Worm (Caenorhabditis elegans) whole organism, late embryonic: ENCODE measurements around the gene fbxl-5.

Source experiments
- ama-1 ChIP-seq: fragments of 150-350 bp; optimal IDR thresholded peaks from 2 replicates; lab custom pipeline; 2014
- ceh-34 ChIP-seq: sonication (generic microtip); optimal IDR thresholded peaks from 2 replicates; lab custom pipeline; 2016; ENCODE audit warnings: mild to moderate bottlenecking, missing genetic modification characterization, missing compliant biosample characterization
- ceh-48 ChIP-seq: sonication (generic microtip); optimal IDR thresholded peaks from 2 replicates; lab custom pipeline; 2016; ENCODE audit warnings: missing genetic modification characterization, inconsistent platforms, missing compliant biosample characterization
- elt-2 ChIP-seq: sonication (generic microtip); optimal IDR thresholded peaks from 2 replicates; lab custom pipeline; 2016; ENCODE audit warnings: missing genetic modification reagents, missing genetic modification characterization, missing compliant biosample characterization
- ets-4 ChIP-seq: sonication (generic microtip); optimal IDR thresholded peaks from 2 replicates; lab custom pipeline; 2016; ENCODE audit warnings: missing genetic modification characterization, missing compliant biosample characterization
- hlh-13 ChIP-seq: fragments of 200-800 bp; sonication (Bioruptor generic); optimal IDR thresholded peaks from 2 replicates; lab custom pipeline; 2018; ENCODE audit warnings: mild to moderate bottlenecking, missing genetic modification characterization, missing compliant biosample characterization
- hlh-6 ChIP-seq: sonication (generic microtip); optimal IDR thresholded peaks from 2 replicates; lab custom pipeline; 2016; ENCODE audit warnings: missing genotype, missing genetic modification characterization, missing compliant biosample characterization
- hlh-8 ChIP-seq: sonication (generic microtip); optimal IDR thresholded peaks from 2 replicates; lab custom pipeline; 2016; ENCODE audit warnings: missing genotype, missing genetic modification characterization, missing compliant biosample characterization
- mec-3 ChIP-seq: sonication (generic microtip); optimal IDR thresholded peaks from 2 replicates; lab custom pipeline; 2016; ENCODE audit warnings: borderline replicate concordance, missing genetic modification characterization, missing compliant biosample characterization
- npax-4 ChIP-seq: sonication (generic microtip); optimal IDR thresholded peaks from 2 replicates; lab custom pipeline; 2016; ENCODE audit warnings: missing genetic modification characterization, missing compliant biosample characterization
- sox-4 ChIP-seq: sonication (generic microtip); optimal IDR thresholded peaks from 2 replicates; lab custom pipeline; 2017; ENCODE audit warnings: mild to moderate bottlenecking, missing genetic modification characterization, inconsistent platforms, missing compliant biosample characterization
- unc-3 ChIP-seq, 2 experiments: fragments of 200-800 bp in 1 of 2; sonication (Bioruptor generic) in 1 of 2; sonication (generic microtip) in 1 of 2; conservative IDR thresholded peaks in 1 of 2; optimal IDR thresholded peaks in 1 of 2; 2 replicates each; pipeline versions ENCODE4 v1.3.6 to Lab custom; 2016 to 2022; ENCODE audit warnings: missing compliant biosample characterization in 2 of 2, missing genetic modification characterization in 2 of 2, missing genetic modification reagents in 1 of 2

The fbxl-5 gene

DNA sequence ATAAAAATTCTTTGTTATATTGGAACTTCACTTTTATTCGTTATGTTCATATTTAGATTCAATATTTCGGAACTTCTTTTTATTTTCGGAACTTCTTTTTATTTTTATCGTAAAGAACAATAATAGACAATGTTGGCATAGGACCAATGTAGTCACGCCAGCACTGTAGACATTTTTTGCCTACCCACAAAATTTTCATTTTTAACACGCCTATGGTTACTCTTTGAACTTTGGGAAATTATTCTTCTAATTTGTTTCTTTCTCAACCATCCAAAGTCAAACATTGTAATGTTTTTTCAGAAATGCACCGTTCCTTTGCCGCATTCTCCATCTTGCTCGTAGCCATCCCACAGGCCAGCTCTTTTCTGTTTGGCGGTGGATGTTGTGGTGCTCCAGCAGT lies 42.4 kb downstream of the fbxl-5 start, which contains the start of gene C26F1.1:
Gene C26F1.1, plus strand, starts transcription at position 301 of the 400 bp plus-strand sequence.
- TF ChIP-seq mec-3 (tag; lab: Kevin White, UChicago): no peak

- TF ChIP-seq ceh-48 (tag; lab: Kevin White, UChicago) (no peak), hlh-6 (no peak)
- TF ChIP-seq, all 69 proteins: peak for 0
Observed at ce11 chrV:7785885-7786284, 43.2 kb downstream of the fbxl-5 start.

DNA sequence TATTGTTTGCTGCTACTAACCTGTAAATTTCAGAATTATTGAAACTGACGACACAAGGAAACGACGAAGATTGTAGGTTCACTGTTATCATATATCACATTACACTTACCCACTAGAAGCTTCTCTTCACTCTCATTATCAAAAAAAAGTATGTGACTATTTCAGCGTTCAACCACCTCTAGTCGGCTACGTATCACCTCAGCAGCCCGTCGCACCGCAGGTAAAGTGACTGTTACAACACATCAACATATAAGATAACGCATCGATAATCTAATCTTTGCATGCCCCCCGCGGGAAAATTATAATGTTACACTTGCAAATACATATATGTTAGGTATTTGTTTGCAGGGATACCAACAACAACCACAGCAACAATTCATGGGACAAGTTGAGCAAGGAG lies 43.9 kb downstream of the fbxl-5 start:
- TF ChIP-seq sox-4 (tag; lab: Kevin White, UChicago) (no peak), elt-2 (tag; lab: Kevin White, UChicago) (peak; percentile 92)

DNA sequence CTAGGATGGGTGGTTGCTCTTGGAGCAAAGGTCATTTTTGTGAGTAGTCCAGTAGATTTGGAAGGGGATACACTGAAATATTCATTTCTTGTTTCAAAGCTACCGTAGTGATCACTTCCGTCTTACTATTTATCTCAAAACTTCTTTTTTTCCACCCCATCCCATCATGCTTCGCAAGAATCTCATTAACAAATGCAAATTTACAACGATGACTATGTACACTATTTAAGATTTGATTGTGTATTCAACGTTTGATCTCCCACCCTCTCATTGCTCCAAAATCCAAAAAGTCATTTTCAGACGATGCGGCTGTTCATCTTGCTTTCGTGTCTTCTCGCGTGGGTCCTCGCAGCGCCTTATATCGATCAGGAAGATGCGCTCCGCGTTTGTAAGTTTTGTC lies 50.4 kb downstream of the fbxl-5 start, which contains the start of gene flp-21:
Gene flp-21, plus strand, starts transcription at position 301 of the 400 bp plus-strand sequence.
- TF ChIP-seq unc-3 (GFP tag; conservative IDR thresholded peaks at IDR 0.05; lab: Robert Waterston, UW) (no peak), unc-3 (tag; optimal IDR thresholded peaks at IDR 0.05; lab: Kevin White, UChicago) (no peak), npax-4 (no peak), ets-4 (tag; lab: Kevin White, UChicago) (no peak), hlh-13 (GFP tag; lab: Kevin White, UChicago) (no peak), ama-1 (lab: Kevin White, UChicago) (no peak), hlh-8 (no peak)

DNA sequence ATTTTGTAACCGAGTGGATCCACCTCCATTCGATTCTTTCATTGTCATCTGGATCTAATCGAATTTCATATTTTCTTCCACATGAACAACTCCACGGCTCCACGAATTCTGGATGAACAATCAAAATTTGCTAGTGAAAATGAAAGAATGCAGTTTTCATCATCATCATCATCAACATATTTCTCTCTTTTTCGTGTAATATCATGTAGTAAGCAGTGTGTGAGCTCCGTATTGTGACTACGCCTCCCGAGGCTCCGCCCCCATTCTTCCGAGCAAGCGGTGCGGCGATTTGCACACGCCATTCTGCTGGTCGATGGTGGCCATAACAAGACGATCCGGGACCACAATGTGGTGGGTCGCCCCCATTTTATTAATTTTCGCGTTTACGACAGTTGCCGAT lies 55.4 kb downstream of the fbxl-5 start, which contains the start of gene ZK742.7:
Gene ZK742.7, plus strand, starts transcription at position 301 of the 400 bp plus-strand sequence.
- TF ChIP-seq hlh-6 (no peak), ceh-34 (tag; lab: Kevin White, UChicago) (no peak)
